Worm (Caenorhabditis elegans) whole organism, L4 larva: Measurements from ENCODE around the gene Y38F1A.8.

Experiments
- F37D6.2 ChIP-seq: sonication (generic microtip); optimal IDR thresholded peaks from 2 replicates; lab custom pipeline; 2016; ENCODE audit warnings: mild to moderate bottlenecking, missing genetic modification characterization, missing compliant biosample characterization
- fos-1 ChIP-seq: fragments of 150-350 bp; optimal IDR thresholded peaks from 2 replicates; lab custom pipeline; 2014; ENCODE audit warnings: missing biosample characterization, missing genetic modification characterization

- TF ChIP-seq F37D6.2 (tag; lab: Kevin White, UChicago) (no peak), fos-1 (tag; lab: Kevin White, UChicago) (no peak)
These were observed 20.4 kb downstream of the Y38F1A.8 start, which contains the start of gene cyd-1 for ce11 chrII:12980212-12980611.
